Worm (Caenorhabditis elegans) whole organism, young adult: ENCODE measurements around the gene aps-1.

Source experiments
- K12H6.12 ChIP-seq: fragments of 200-800 bp; sonication (Bioruptor generic); optimal IDR thresholded peaks from 2 replicates; lab custom pipeline; 2018; ENCODE audit warnings: mild to moderate bottlenecking, missing genetic modification characterization, missing compliant biosample characterization
- Y56A3A.18 ChIP-seq: fragments of 200-800 bp; sonication (Bioruptor generic); IDR thresholded peaks from 2 replicates; pipeline ENCODE4 v1.3.6; 2022; ENCODE audit warnings: missing genetic modification reagents, missing genetic modification characterization, missing compliant biosample characterization
- cebp-2 ChIP-seq: fragments of 200-800 bp; sonication (Bioruptor generic); IDR thresholded peaks from 2 replicates; pipeline ENCODE4 v1.3.6; 2022; ENCODE audit warnings: missing genetic modification characterization, missing compliant biosample characterization
- efl-1 ChIP-seq: fragments of 150-350 bp; optimal IDR thresholded peaks from 2 replicates; lab custom pipeline; 2014; ENCODE audit warnings: missing biosample characterization, missing genetic modification reagents, missing genetic modification characterization
- egrh-3 ChIP-seq: fragments of 200-800 bp; sonication (Bioruptor generic); IDR thresholded peaks from 2 replicates; pipeline ENCODE4 v1.3.6; 2022; ENCODE audit warnings: missing genetic modification reagents, missing genetic modification characterization, missing compliant biosample characterization
- ekl-4 ChIP-seq: fragments of 200-800 bp; sonication (Bioruptor generic); IDR thresholded peaks from 2 replicates; pipeline ENCODE4 v1.3.6; 2022; ENCODE audit warnings: missing genetic modification reagents, missing genetic modification characterization, missing compliant biosample characterization
- fkh-3 ChIP-seq: sonication (generic microtip); optimal IDR thresholded peaks from 2 replicates; lab custom pipeline; 2016; ENCODE audit warnings: mild to moderate bottlenecking, missing genetic modification characterization, missing compliant biosample characterization
- hmg-1.2 ChIP-seq: fragments of 200-800 bp; sonication (Bioruptor generic); IDR thresholded peaks from 2 replicates; pipeline ENCODE4 v1.3.6; 2022; ENCODE audit warnings: missing genetic modification reagents, missing genetic modification characterization, missing compliant biosample characterization
- lir-1 ChIP-seq: fragments of 200-800 bp; sonication (Bioruptor generic); conservative IDR thresholded peaks from 2 replicates; pipeline ENCODE4 v1.3.6; 2022; ENCODE audit warnings: missing genetic modification reagents, missing genetic modification characterization, missing compliant biosample characterization
- lsy-27 ChIP-seq: sonication (generic microtip); optimal IDR thresholded peaks from 2 replicates; lab custom pipeline; 2017; ENCODE audit warnings: missing genetic modification characterization, mild to moderate bottlenecking, missing compliant biosample characterization, antibody characterized with exemption, missing genotype, borderline replicate concordance; ENCODE audit not compliant: insufficient read depth
- madf-10 ChIP-seq: sonication (generic microtip); optimal IDR thresholded peaks from 2 replicates; lab custom pipeline; 2016; ENCODE audit warnings: mild to moderate bottlenecking, missing genetic modification characterization, missing compliant biosample characterization
- madf-3 ChIP-seq: fragments of 200-800 bp; sonication (Bioruptor generic); IDR thresholded peaks from 2 replicates; pipeline ENCODE4 v1.3.6; 2022; ENCODE audit warnings: missing genetic modification reagents, missing genetic modification characterization, missing compliant biosample characterization
- mxl-1 ChIP-seq: sonication (generic microtip); optimal IDR thresholded peaks from 2 replicates; lab custom pipeline; 2016; ENCODE audit warnings: missing genetic modification characterization, missing compliant biosample characterization
- nhr-90 ChIP-seq: sonication (generic microtip); optimal IDR thresholded peaks from 2 replicates; lab custom pipeline; 2016; ENCODE audit warnings: missing genotype, mild to moderate bottlenecking, missing genetic modification characterization, missing compliant biosample characterization
- pha-4 ChIP-seq: fragments of 150-350 bp; sonication (generic microtip); optimal IDR thresholded peaks from 2 replicates; lab custom pipeline; 2014; ENCODE audit warnings: missing biosample characterization, missing genetic modification reagents, missing genetic modification characterization
- zim-3 ChIP-seq: sonication (generic microtip); optimal IDR thresholded peaks from 2 replicates; lab custom pipeline; 2017; ENCODE audit warnings: mild to moderate bottlenecking, missing genetic modification characterization, moderate library complexity, missing compliant biosample characterization
- ztf-28 ChIP-seq: fragments of 200-800 bp; sonication (Bioruptor generic); IDR thresholded peaks from 2 replicates; pipeline ENCODE4 v1.3.6; 2022; ENCODE audit warnings: missing genetic modification reagents, missing genetic modification characterization, missing compliant biosample characterization

aps-1 gene

ce11 chrV:6063330-6063729, 45.6 kb downstream of the aps-1 start, which contains the start of gene Y38A10A.2:
Y38A10A.2 (minus strand) TSS chrV:6063430.
- no peak for TF ChIP-seq lsy-27 (tag; lab: Kevin White, UChicago)
- no peak for TF ChIP-seq nhr-90 (tag; lab: Kevin White, UChicago)
- no peak for TF ChIP-seq zim-3 (tag; lab: Kevin White, UChicago)
- TF ChIP-seq egrh-3 (GFP tag; lab: Robert Waterston, UW): no peak
- TF ChIP-seq cebp-2 (GFP tag; lab: Robert Waterston, UW): no peak
- TF ChIP-seq madf-10: no peak
- no peak for TF ChIP-seq fkh-3 (tag; lab: Kevin White, UChicago)
- TF ChIP-seq hmg-1.2 (GFP tag; lab: Robert Waterston, UW): no peak

- TF ChIP-seq madf-3 (no peak), pha-4 (tag; lab: Kevin White, UChicago) (no peak), efl-1 (GFP tag; lab: Kevin White, UChicago) (no peak), K12H6.12 (no peak), lir-1 (GFP tag; lab: Robert Waterston, UW) (no peak), mxl-1 (tag; lab: Kevin White, UChicago) (no peak), ztf-28 (no peak), Y56A3A.18 (GFP tag; lab: Robert Waterston, UW) (no peak), ekl-4 (no peak)
Measured at ce11 chrV:6067112-6067511, 49.3 kb downstream of the aps-1 start, which contains the start of gene srh-10. srh-10 (minus strand) TSS chrV:6067140.
